Fruit fly (Drosophila melanogaster) whole organism, embryonic: ENCODE data around the gene mv.

Experiments
- CG13775 ChIP-seq: fragments of 200-800 bp; sonication (Bioruptor generic); optimal IDR thresholded peaks from 3 replicates; lab custom pipeline; 2017; ENCODE audit warnings: missing biosample characterization, mild to moderate bottlenecking, missing genetic modification characterization
- CG1602 ChIP-seq: fragments of 200-800 bp; sonication (Bioruptor generic); optimal IDR thresholded peaks from 3 replicates; lab custom pipeline; 2016; ENCODE audit warnings: missing biosample characterization, missing genetic modification characterization
- CG6854 ChIP-seq: fragments of 200-800 bp; sonication (Bioruptor generic); optimal IDR thresholded peaks from 3 replicates; lab custom pipeline; 2017; ENCODE audit warnings: missing biosample characterization, mild to moderate bottlenecking, missing genetic modification characterization
- GATAe ChIP-seq: fragments of 200-800 bp; sonication (Bioruptor generic); conservative IDR thresholded peaks from 2 replicates; pipeline ENCODE4 v1.3.6; 2022; ENCODE audit warnings: missing biosample characterization, missing genetic modification characterization
- NfI ChIP-seq: fragments of 200-800 bp; sonication (Bioruptor generic); optimal IDR thresholded peaks from 3 replicates; lab custom pipeline; 2018; ENCODE audit warnings: missing biosample characterization, mild to moderate bottlenecking, missing genetic modification characterization, moderate library complexity
- Six4 ChIP-seq: fragments of 200-800 bp; sonication (Bioruptor generic); optimal IDR thresholded peaks from 2 replicates; lab custom pipeline; 2016; ENCODE audit warnings: missing biosample characterization, missing genetic modification characterization
- Usf ChIP-seq: fragments of 200-800 bp; sonication (Bioruptor generic); optimal IDR thresholded peaks from 2 replicates; lab custom pipeline; 2017; ENCODE audit warnings: missing genotype, missing biosample characterization, missing genetic modification characterization
- ap ChIP-seq: fragments of 200-800 bp; sonication (Bioruptor generic); IDR thresholded peaks from 2 replicates; pipeline ENCODE4 v1.3.6; 2022; ENCODE audit warnings: missing biosample characterization, missing genetic modification characterization
- grau ChIP-seq: fragments of 200-800 bp; optimal IDR thresholded peaks from 3 replicates; lab custom pipeline; 2019; ENCODE audit warnings: missing biosample characterization, mild to moderate bottlenecking, missing genetic modification characterization, moderate library complexity
- jigr1 ChIP-seq: fragments of 200-800 bp; sonication (Bioruptor generic); IDR thresholded peaks from 3 replicates; pipeline ENCODE4 v1.3.6; 2022; ENCODE audit warnings: missing biosample characterization, missing genetic modification characterization

DNA sequence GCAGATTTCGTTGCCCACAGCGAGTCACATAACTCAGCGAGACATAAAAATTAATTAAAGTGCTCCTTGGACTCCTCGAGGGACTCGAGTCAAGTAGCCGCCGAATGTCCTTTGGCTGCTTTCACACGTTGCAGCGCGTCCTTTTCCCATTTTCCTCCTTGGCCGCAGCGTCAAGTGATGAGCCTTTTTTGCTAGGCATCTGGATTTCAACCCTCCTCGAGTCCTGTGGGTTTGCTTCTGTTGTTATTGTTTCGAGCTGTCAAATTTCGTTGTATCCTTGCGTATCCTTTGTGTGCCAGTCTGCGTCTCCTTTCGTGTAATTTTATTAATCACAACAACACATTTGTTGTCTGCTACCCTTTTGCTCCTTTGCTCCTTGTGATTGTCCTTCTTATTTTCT is 47.4 kb downstream of the mv start:
- TF ChIP-seq CG6854, result no peak
- no peak for TF ChIP-seq jigr1
- TF ChIP-seq Six4 (GFP tag; lab: Kevin White, UChicago), result no peak
- TF ChIP-seq CG13775 (GFP tag; lab: Kevin White, UChicago), result no peak
- TF ChIP-seq GATAe (GFP tag; lab: Robert Waterston, UW), result no peak
- TF ChIP-seq NfI (GFP tag; lab: Kevin White, UChicago), result no peak
- no peak for TF ChIP-seq ap (GFP tag; lab: Robert Waterston, UW)
- no peak for TF ChIP-seq grau
- no peak for TF ChIP-seq CG1602
- no peak for TF ChIP-seq Usf (GFP tag; lab: Kevin White, UChicago)
